Worm (Caenorhabditis elegans): ENCODE results near the gene gpd-3.
A peak's percentile ranks its signal among the peaks of the same experiment; 100 is the strongest.

The gpd-3 gene

ce11 chrX:3117204-3117603 lies 4.1 kb upstream of the gpd-3 start (continued):
- TF ChIP-seq lin-29 (GFP tag; IDR thresholded peaks at IDR 0.05) (no peak), daf-19 (GFP tag; conservative IDR thresholded peaks at IDR 0.05) (no peak), arid-1 (GFP tag; conservative IDR thresholded peaks at IDR 0.05) (no peak), php-3 (GFP tag; IDR thresholded peaks at IDR 0.05) (peak; percentile 76), ZK546.5 (tag; optimal IDR thresholded peaks at IDR 0.05) (no peak), ces-1 (GFP tag; optimal IDR thresholded peaks at IDR 0.05) (no peak), Y75B8A.6 (GFP tag; IDR thresholded peaks at IDR 0.05) (no peak), mes-2 (tag; optimal IDR thresholded peaks at IDR 0.05; ENCODE audit: poor library complexity, severe bottlenecking) (no peak), spr-1 (tag; optimal IDR thresholded peaks at IDR 0.05) (no peak), dmd-8 (GFP tag; IDR thresholded peaks at IDR 0.05) (no peak), daf-8 (GFP tag; IDR thresholded peaks at IDR 0.05) (no peak), ZK337.2 (GFP tag; IDR thresholded peaks at IDR 0.05) (no peak), ceh-20 (GFP tag; IDR thresholded peaks at IDR 0.05) (no peak), zip-11 (GFP tag; IDR thresholded peaks at IDR 0.05) (no peak), nhr-237 (tag; optimal IDR thresholded peaks at IDR 0.05) (no peak), nhr-41 (GFP tag; IDR thresholded peaks at IDR 0.05) (no peak), unc-62 (GFP tag; optimal IDR thresholded peaks at IDR 0.05 in 1 of 2) (no peak), unc-62 (tag; optimal IDR thresholded peaks at IDR 0.05) (no peak), nhr-25 (tag; optimal IDR thresholded peaks at IDR 0.05; ENCODE audit: borderline replicate concordance, insufficient read depth) (no peak), ceh-82 (tag; optimal IDR thresholded peaks at IDR 0.05) (no peak), unc-39 (tag; optimal IDR thresholded peaks at IDR 0.05) (no peak), F37D6.2 (tag; optimal IDR thresholded peaks at IDR 0.05) (no peak), lin-39 (tag; optimal IDR thresholded peaks at IDR 0.05) (no peak), daf-16 (GFP tag; optimal IDR thresholded peaks at IDR 0.05) (peak in 1 of 2 experiments; percentile 48), daf-16 (tag; optimal IDR thresholded peaks at IDR 0.05) (peak; percentile 100), nhr-102 (tag; optimal IDR thresholded peaks at IDR 0.05) (peak; percentile 66), tra-1 (GFP tag; IDR thresholded peaks at IDR 0.05) (peak; percentile 72), ceh-62 (tag; optimal IDR thresholded peaks at IDR 0.05) (no peak), snpc-4 (tag; optimal IDR thresholded peaks at IDR 0.05) (no peak), dmd-6 (GFP tag; IDR thresholded peaks at IDR 0.05) (peak; percentile 66), nhr-76 (tag; optimal IDR thresholded peaks at IDR 0.05) (no peak), fkh-10 (GFP tag; optimal IDR thresholded peaks at IDR 0.05) (no peak), saeg-2 (GFP tag; IDR thresholded peaks at IDR 0.05) (0 out of 2 replicates have a peak, but pooled peaks have one; percentile 30), egl-27 (tag; optimal IDR thresholded peaks at IDR 0.05) (no peak), daf-12 (tag; optimal IDR thresholded peaks at IDR 0.05) (no peak), zip-2 (tag; optimal IDR thresholded peaks at IDR 0.05) (no peak)

- no peak for TF ChIP-seq daf-8 (GFP tag; IDR thresholded peaks at IDR 0.05)
- peak; percentile 78 for TF ChIP-seq ctbp-1 (GFP tag; IDR thresholded peaks at IDR 0.05)
- peak in 1 of 2 experiments; percentile 79 for TF ChIP-seq unc-62 (GFP tag; optimal IDR thresholded peaks at IDR 0.05 in 1 of 2)
- no peak for TF ChIP-seq unc-62 (tag; optimal IDR thresholded peaks at IDR 0.05)
- peak; percentile 59; the same call in 1 of the 2 replicates for TF ChIP-seq madf-9 (GFP tag; conservative IDR thresholded peaks at IDR 0.05)
- TF ChIP-seq gei-8 (GFP tag; optimal IDR thresholded peaks at IDR 0.05): no peak
- 0 out of 2 replicates have a peak, but pooled peaks have one; percentile 53 for TF ChIP-seq nhr-42 (GFP tag; IDR thresholded peaks at IDR 0.05)
- peak; percentile 47 for TF ChIP-seq nhr-48 (tag; optimal IDR thresholded peaks at IDR 0.05)
- TF ChIP-seq saeg-2 (GFP tag; IDR thresholded peaks at IDR 0.05): no peak
- no peak for TF ChIP-seq pha-4 (GFP tag; IDR thresholded peaks at IDR 0.05)
- no peak for TF ChIP-seq pha-4 (tag; optimal IDR thresholded peaks at IDR 0.05)
- TF ChIP-seq mxl-3 (GFP tag; optimal IDR thresholded peaks at IDR 0.05): no peak
- TF ChIP-seq ama-1 (optimal IDR thresholded peaks at IDR 0.05): peak; percentile 62
- no peak for TF ChIP-seq lin-15B (tag; optimal IDR thresholded peaks at IDR 0.05)
- TF ChIP-seq nhr-41 (GFP tag; IDR thresholded peaks at IDR 0.05): no peak
- TF ChIP-seq nhr-25 (tag; optimal IDR thresholded peaks at IDR 0.05; ENCODE audit: borderline replicate concordance, insufficient read depth): no peak
- TF ChIP-seq F37D6.2 (tag; optimal IDR thresholded peaks at IDR 0.05): peak; percentile 27
- peak in 1 of 2 experiments; percentile 0 for TF ChIP-seq daf-16 (GFP tag; optimal IDR thresholded peaks at IDR 0.05)
- TF ChIP-seq daf-16 (tag; optimal IDR thresholded peaks at IDR 0.05): peak; percentile 79
- TF ChIP-seq dpl-1 (GFP tag; optimal IDR thresholded peaks at IDR 0.05): no peak
- TF ChIP-seq mxl-2 (GFP tag; conservative IDR thresholded peaks at IDR 0.05): no peak
- no peak for TF ChIP-seq unc-39 (tag; optimal IDR thresholded peaks at IDR 0.05)
- no peak for TF ChIP-seq nhr-6 (tag; optimal IDR thresholded peaks at IDR 0.05)
- no peak for TF ChIP-seq ceh-44 (GFP tag; IDR thresholded peaks at IDR 0.05)
Measured at ce11 chrX:3116033-3116876, 3.1 kb upstream of the gpd-3 start, which contains the start of gene mai-1. Gene mai-1, minus strand, starts transcription at chrX:3116589.
